Fruit fly (Drosophila melanogaster) whole organism, wandering third instar larva: ENCODE results near the gene CG42814.
A peak's percentile ranks its signal among the peaks of the same experiment; 100 is the strongest.

Source experiments
- Abd-B ChIP-seq: fragments of >200 bp; optimal IDR thresholded peaks from 2 replicates; lab custom pipeline; 2017; ENCODE audit warnings: missing biosample characterization, missing genetic modification characterization
- CG32264 ChIP-seq: fragments of 200-800 bp; sonication (Bioruptor generic); optimal IDR thresholded peaks from 2 replicates; lab custom pipeline; 2016; ENCODE audit warnings: missing biosample characterization, missing genetic modification characterization
- CG9705 ChIP-seq: fragments of 200-800 bp; sonication (Bioruptor generic); optimal IDR thresholded peaks from 2 replicates; lab custom pipeline; 2018; ENCODE audit warnings: missing biosample characterization, mild to moderate bottlenecking, missing genetic modification characterization
- CrebA ChIP-seq: fragments of 200-800 bp; sonication (Bioruptor generic); optimal IDR thresholded peaks from 2 replicates; lab custom pipeline; 2016; ENCODE audit warnings: missing biosample characterization, mild to moderate bottlenecking, missing genetic modification characterization, borderline replicate concordance
- Dfd ChIP-seq: fragments of >200 bp; optimal IDR thresholded peaks from 2 replicates; lab custom pipeline; 2017; ENCODE audit warnings: missing biosample characterization, missing genetic modification characterization
- Dif ChIP-seq: fragments of 200-275, 200-300 bp; sonication (Bioruptor generic); optimal IDR thresholded peaks from 2 replicates; lab custom pipeline; 2018; ENCODE audit warnings: missing biosample characterization, missing genetic modification characterization; ENCODE audit not compliant: partially characterized antibody
- GATAd ChIP-seq: sonication (Bioruptor generic); optimal IDR thresholded peaks from 2 replicates; lab custom pipeline; 2016; ENCODE audit warnings: missing biosample characterization, missing genetic modification characterization
- HLH106 ChIP-seq: fragments of 200-800 bp; optimal IDR thresholded peaks from 3 replicates; lab custom pipeline; 2019; ENCODE audit warnings: missing biosample characterization, mild to moderate bottlenecking, missing genetic modification characterization, moderate library complexity
- Hnf4 ChIP-seq: fragments of 200-800 bp; sonication (Bioruptor generic); optimal IDR thresholded peaks from 2 replicates; lab custom pipeline; 2016; ENCODE audit warnings: missing biosample characterization, mild to moderate bottlenecking, missing genetic modification characterization
- Hr78 ChIP-seq: fragments of >200 bp; optimal IDR thresholded peaks from 2 replicates; lab custom pipeline; 2017; ENCODE audit warnings: missing biosample characterization, missing genetic modification characterization
- Jra ChIP-seq: sonication (Bioruptor generic); optimal IDR thresholded peaks from 2 replicates; lab custom pipeline; 2016; ENCODE audit warnings: missing biosample characterization, missing genetic modification characterization
- Mio ChIP-seq: sonication (Bioruptor generic); optimal IDR thresholded peaks from 2 replicates; lab custom pipeline; 2016; ENCODE audit warnings: missing biosample characterization, missing genetic modification characterization
- Myc ChIP-seq: fragments of >200 bp; optimal IDR thresholded peaks from 2 replicates; lab custom pipeline; 2017
- N ChIP-seq: fragments of >200 bp; optimal IDR thresholded peaks from 2 replicates; lab custom pipeline; 2018; ENCODE audit warnings: missing biosample characterization, missing external identifiers, missing genetic modification characterization
- OdsH ChIP-seq: fragments of 200-800 bp; sonication (Bioruptor generic); optimal IDR thresholded peaks from 2 replicates; lab custom pipeline; 2016; ENCODE audit warnings: missing biosample characterization, mild to moderate bottlenecking, missing genetic modification characterization
- Rel ChIP-seq, 2 experiments: fragments of 200-800 bp; sonication (Bioruptor generic) in 1 of 2; optimal IDR thresholded peaks; 2 replicates in 1 of 2; 3 replicates in 1 of 2; lab custom pipeline; 2016 to 2019; ENCODE audit warnings: mild to moderate bottlenecking in 2 of 2, missing biosample characterization in 2 of 2, missing genetic modification characterization in 2 of 2, moderate library complexity in 1 of 2
- Sp1 ChIP-seq: fragments of 200-800 bp; sonication (Bioruptor generic); optimal IDR thresholded peaks from 3 replicates; lab custom pipeline; 2019; ENCODE audit warnings: missing biosample characterization, mild to moderate bottlenecking, missing genetic modification characterization, moderate library complexity
- Vsx2 ChIP-seq: fragments of 200-300, 225-300 bp; sonication (Bioruptor generic); optimal IDR thresholded peaks from 2 replicates; lab custom pipeline; 2018; ENCODE audit warnings: missing biosample characterization, missing genetic modification characterization; ENCODE audit not compliant: partially characterized antibody
- br ChIP-seq: fragments of 200-800 bp; sonication (Bioruptor generic); optimal IDR thresholded peaks from 2 replicates; lab custom pipeline; 2016; ENCODE audit warnings: missing biosample characterization, missing genetic modification characterization
- brk ChIP-seq: fragments of 200-800 bp; sonication (Bioruptor generic); optimal IDR thresholded peaks from 2 replicates; lab custom pipeline; 2016; ENCODE audit warnings: missing biosample characterization, mild to moderate bottlenecking, missing genetic modification characterization
- dl ChIP-seq, 2 experiments: fragments of 175-275, 200-275 bp in 1 of 2; fragments of 200-275 bp in 1 of 2; sonication (Bioruptor generic); optimal IDR thresholded peaks; lab custom pipeline; 2018; ENCODE audit warnings: mild to moderate bottlenecking in 2 of 2, missing biosample characterization in 2 of 2, missing genetic modification characterization in 2 of 2, moderate library complexity in 2 of 2; ENCODE audit not compliant: partially characterized antibody in 2 of 2, insufficient read depth in 1 of 2
- dmrt93B ChIP-seq: fragments of 200-800 bp; sonication (Bioruptor generic); optimal IDR thresholded peaks from 2 replicates; lab custom pipeline; 2018; ENCODE audit warnings: missing biosample characterization, mild to moderate bottlenecking, missing genetic modification characterization
- dsf ChIP-seq: sonication (Bioruptor generic); optimal IDR thresholded peaks from 2 replicates; lab custom pipeline; 2016; ENCODE audit warnings: missing biosample characterization, missing genetic modification characterization, borderline replicate concordance
- ey ChIP-seq: fragments of 200-800 bp; sonication (Bioruptor generic); optimal IDR thresholded peaks from 2 replicates; lab custom pipeline; 2016; ENCODE audit warnings: missing biosample characterization, missing genetic modification characterization
- foxo ChIP-seq, 2 experiments: fragments of 200-800 bp; sonication (Bioruptor generic); optimal IDR thresholded peaks; 2 replicates in 1 of 2; 3 replicates in 1 of 2; lab custom pipeline; 2016 to 2017; ENCODE audit warnings: missing biosample characterization in 2 of 2, missing genetic modification characterization in 2 of 2
- fru ChIP-seq: fragments of 200-800 bp; sonication (Bioruptor generic); optimal IDR thresholded peaks from 3 replicates; lab custom pipeline; 2016; ENCODE audit warnings: missing biosample characterization, mild to moderate bottlenecking, missing genetic modification characterization
- h ChIP-seq: fragments of 200-800 bp; sonication (Bioruptor generic); optimal IDR thresholded peaks from 3 replicates; lab custom pipeline; 2016; ENCODE audit warnings: missing biosample characterization, mild to moderate bottlenecking, missing genetic modification characterization
- lola ChIP-seq: fragments of >200 bp; optimal IDR thresholded peaks from 2 replicates; lab custom pipeline; 2017; ENCODE audit warnings: missing biosample characterization, missing genetic modification characterization
- psq ChIP-seq: fragments of 200-800 bp; sonication (Bioruptor generic); optimal IDR thresholded peaks from 3 replicates; lab custom pipeline; 2017; ENCODE audit warnings: missing biosample characterization, mild to moderate bottlenecking, missing genetic modification characterization, moderate library complexity
- rgr ChIP-seq: fragments of 200-800 bp; sonication (Bioruptor generic); optimal IDR thresholded peaks from 3 replicates; lab custom pipeline; 2016; ENCODE audit warnings: missing biosample characterization, mild to moderate bottlenecking, missing genetic modification characterization
- sv ChIP-seq: fragments of 200-800 bp; sonication (Bioruptor generic); optimal IDR thresholded peaks from 3 replicates; lab custom pipeline; 2016; ENCODE audit warnings: missing biosample characterization, missing genetic modification characterization
- tai ChIP-seq: sonication (Bioruptor generic); optimal IDR thresholded peaks from 2 replicates; lab custom pipeline; 2016; ENCODE audit warnings: missing biosample characterization, missing genetic modification characterization
- usp ChIP-seq: fragments of >200 bp; optimal IDR thresholded peaks from 2 replicates; lab custom pipeline; 2017; ENCODE audit warnings: missing biosample characterization, missing genetic modification characterization
- woc ChIP-seq: sonication (Bioruptor generic); optimal IDR thresholded peaks from 2 replicates; lab custom pipeline; 2016; ENCODE audit warnings: missing biosample characterization, mild to moderate bottlenecking, missing genetic modification characterization

The CG42814 gene

dm6 chr3R:27247892-27248291 lies 18.6 kb upstream of the CG42814 start, which contains the start of gene CG5984:
TSS of gene CG5984 (minus strand) at chr3R:27247992.
- TF ChIP-seq HLH106 (tag; lab: Kevin White, UChicago), result no peak
- no peak for TF ChIP-seq rgr (GFP tag; lab: Kevin White, UChicago)
- no peak for TF ChIP-seq h (GFP tag; lab: Kevin White, UChicago)
- no peak for TF ChIP-seq Vsx2 (GFP tag; lab: Kevin White, UChicago)
- TF ChIP-seq usp, result no peak
- TF ChIP-seq sv, result no peak
- TF ChIP-seq Jra (GFP tag; lab: Kevin White, UChicago), result no peak
- TF ChIP-seq GATAd (GFP tag; lab: Kevin White, UChicago), result no peak
- TF ChIP-seq Dif (GFP tag; lab: Kevin White, UChicago), result no peak
- TF ChIP-seq fru, result no peak
- no peak for TF ChIP-seq dsf (GFP tag; lab: Kevin White, UChicago)
- TF ChIP-seq br (GFP tag; lab: Kevin White, UChicago), result no peak
- TF ChIP-seq tai (GFP tag; lab: Kevin White, UChicago), result no peak
- no peak for TF ChIP-seq Rel (GFP tag; optimal IDR thresholded peaks at IDR 0.05; lab: Kevin White, UChicago)
- TF ChIP-seq Rel (tag; optimal IDR thresholded peaks at IDR 0.05; lab: Kevin White, UChicago), result no peak
- no peak for TF ChIP-seq Mio (GFP tag; lab: Kevin White, UChicago)
- no peak for TF ChIP-seq Abd-B (GFP tag; lab: Kevin White, UChicago)
- TF ChIP-seq dl (GFP tag; optimal IDR thresholded peaks at IDR 0.05; lab: Kevin White, UChicago; ENCODE audit: insufficient read depth in 1 of 2, partially characterized antibody in 2 of 2), result no peak
- TF ChIP-seq brk (GFP tag; lab: Kevin White, UChicago), result no peak
- TF ChIP-seq woc (GFP tag; lab: Kevin White, UChicago), result no peak
- no peak for TF ChIP-seq CrebA

DNA sequence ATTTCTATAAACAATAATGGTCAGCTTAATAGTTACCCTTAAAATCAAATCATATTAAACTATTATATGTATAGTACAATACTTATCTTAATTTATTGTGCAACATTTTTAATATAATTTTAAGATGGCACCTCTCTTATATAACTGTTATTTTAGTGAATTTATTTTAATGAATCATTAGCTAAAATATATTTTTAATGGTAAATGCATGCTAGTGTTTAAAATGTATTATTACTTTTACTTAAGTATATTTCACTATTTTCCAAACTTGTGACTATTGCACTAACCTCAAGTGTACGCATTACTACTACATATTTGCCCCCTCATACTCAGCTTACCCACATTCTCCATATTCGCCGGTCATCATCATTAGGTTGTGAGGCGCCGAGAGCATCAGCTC lies 17.0 kb upstream of the CG42814 start:
- TF ChIP-seq Dfd (GFP tag; lab: Kevin White, UChicago) (no peak), GATAd (GFP tag; lab: Kevin White, UChicago) (no peak), woc (GFP tag; lab: Kevin White, UChicago) (no peak), HLH106 (tag; lab: Kevin White, UChicago) (peak; percentile 56), rgr (GFP tag; lab: Kevin White, UChicago) (peak; percentile 47), foxo (GFP tag; optimal IDR thresholded peaks at IDR 0.05; lab: Kevin White, UChicago) (peak in 1 of 2 experiments; percentile 46), Abd-B (GFP tag; lab: Kevin White, UChicago) (no peak), psq (GFP tag; lab: Kevin White, UChicago) (peak; percentile 37), Sp1 (GFP tag; lab: Kevin White, UChicago) (peak; percentile 50), Rel (GFP tag; optimal IDR thresholded peaks at IDR 0.05; lab: Kevin White, UChicago) (no peak), Rel (tag; optimal IDR thresholded peaks at IDR 0.05; lab: Kevin White, UChicago) (no peak), h (GFP tag; lab: Kevin White, UChicago) (peak; percentile 21), Hnf4 (GFP tag; lab: Kevin White, UChicago) (no peak), tai (GFP tag; lab: Kevin White, UChicago) (no peak), CG9705 (GFP tag; lab: Kevin White, UChicago) (no peak), Jra (GFP tag; lab: Kevin White, UChicago) (no peak), brk (GFP tag; lab: Kevin White, UChicago) (no peak), OdsH (GFP tag; lab: Kevin White, UChicago) (peak; percentile 45), CG32264 (no peak)

DNA sequence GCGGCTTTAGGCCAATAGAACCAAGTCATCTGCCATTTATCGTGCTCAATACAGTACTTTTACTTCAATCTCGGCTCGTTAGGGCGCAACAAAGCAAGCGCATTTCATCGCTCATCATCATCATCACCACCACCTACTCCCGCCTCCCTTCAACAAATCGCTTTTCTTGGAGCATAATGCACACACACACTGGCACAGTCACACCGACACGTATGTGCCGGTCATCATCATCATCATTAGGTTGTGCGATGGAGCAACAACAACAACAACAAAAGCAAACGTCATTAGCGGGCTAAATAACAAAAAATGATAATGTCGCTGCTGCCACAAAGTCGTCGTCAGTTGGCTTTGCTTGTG lies 16.1 kb upstream of the CG42814 start:
- TF ChIP-seq Hr78 (GFP tag; lab: Kevin White, UChicago), result no peak
- peak in 1 of 2 experiments; percentile 18 for TF ChIP-seq foxo (GFP tag; optimal IDR thresholded peaks at IDR 0.05; lab: Kevin White, UChicago)
- no peak for TF ChIP-seq Vsx2 (GFP tag; lab: Kevin White, UChicago)
- TF ChIP-seq dmrt93B (GFP tag; lab: Kevin White, UChicago), result no peak
- TF ChIP-seq GATAd (GFP tag; lab: Kevin White, UChicago), result no peak
- TF ChIP-seq CG9705 (GFP tag; lab: Kevin White, UChicago), result no peak
- no peak for TF ChIP-seq N (GFP tag; lab: Kevin White, UChicago)
- TF ChIP-seq dsf (GFP tag; lab: Kevin White, UChicago), result no peak
- TF ChIP-seq ey, result no peak
- no peak for TF ChIP-seq Myc (lab: Kevin White, UChicago)
- TF ChIP-seq psq (GFP tag; lab: Kevin White, UChicago), result no peak
- no peak for TF ChIP-seq dl (GFP tag; optimal IDR thresholded peaks at IDR 0.05; lab: Kevin White, UChicago; ENCODE audit: insufficient read depth in 1 of 2, partially characterized antibody in 2 of 2)
- TF ChIP-seq rgr (GFP tag; lab: Kevin White, UChicago), result peak; percentile 8
- TF ChIP-seq lola (GFP tag; lab: Kevin White, UChicago), result no peak
- no peak for TF ChIP-seq Abd-B (GFP tag; lab: Kevin White, UChicago)
- no peak for TF ChIP-seq h (GFP tag; lab: Kevin White, UChicago)
